Worm (Caenorhabditis elegans) whole organism, L2 larva: Measurements from ENCODE around the gene fbxa-45.
"Not testable (repeated sequence)": the region's sequence is repeated elsewhere in the genome, so short reads cannot be mapped to it uniquely, and the experiment has no call there.

Experiments
- C34F6.9 ChIP-seq: fragments of 150-350 bp; optimal IDR thresholded peaks from 2 replicates; lab custom pipeline; 2014; ENCODE audit warnings: missing biosample characterization, missing genetic modification characterization
- F13H6.1 ChIP-seq: sonication (generic microtip); optimal IDR thresholded peaks from 2 replicates; lab custom pipeline; 2016; ENCODE audit warnings: missing genetic modification characterization, missing compliant biosample characterization
- R02D3.7 ChIP-seq: fragments of 150-350 bp; optimal IDR thresholded peaks from 2 replicates; lab custom pipeline; 2014; ENCODE audit warnings: missing biosample characterization, missing genetic modification characterization
- ZK546.5 ChIP-seq: sonication (generic microtip); optimal IDR thresholded peaks from 2 replicates; lab custom pipeline; 2017; ENCODE audit warnings: missing biosample characterization, missing genetic modification characterization
- alr-1 ChIP-seq: fragments of 150-350 bp; optimal IDR thresholded peaks from 2 replicates; lab custom pipeline; 2014; ENCODE audit warnings: missing biosample characterization, missing genetic modification characterization
- aly-2 ChIP-seq: fragments of 150-350 bp; optimal IDR thresholded peaks from 2 replicates; lab custom pipeline; 2014; ENCODE audit warnings: missing biosample characterization, missing genetic modification characterization
- ama-1 ChIP-seq: fragments of 150-350 bp; optimal IDR thresholded peaks from 2 replicates; lab custom pipeline; 2018; ENCODE audit warnings: inconsistent platforms
- blmp-1 ChIP-seq: sonication (generic microtip); optimal IDR thresholded peaks from 2 replicates; lab custom pipeline; 2017; ENCODE audit warnings: missing genetic modification characterization, mild to moderate bottlenecking, missing compliant biosample characterization, antibody characterized with exemption, moderate library complexity; ENCODE audit not compliant: insufficient read depth
- crh-2 ChIP-seq: sonication (generic microtip); optimal IDR thresholded peaks from 2 replicates; lab custom pipeline; 2017; ENCODE audit warnings: missing biosample characterization, missing genetic modification characterization
- dmd-4 ChIP-seq: sonication (generic microtip); optimal IDR thresholded peaks from 2 replicates; lab custom pipeline; 2017; ENCODE audit warnings: missing biosample characterization, missing genetic modification characterization
- egl-27 ChIP-seq: sonication (generic microtip); optimal IDR thresholded peaks from 3 replicates; lab custom pipeline; 2017; ENCODE audit warnings: missing biosample characterization, missing genetic modification reagents, missing genetic modification characterization
- elt-1 ChIP-seq: fragments of 150-350 bp; optimal IDR thresholded peaks from 2 replicates; lab custom pipeline; 2014; ENCODE audit warnings: missing biosample characterization, missing genetic modification characterization
- fos-1 ChIP-seq: fragments of 150-350 bp; optimal IDR thresholded peaks from 2 replicates; lab custom pipeline; 2014; ENCODE audit warnings: missing biosample characterization, missing genetic modification characterization
- gmeb-1 ChIP-seq: fragments of 150-350 bp; optimal IDR thresholded peaks from 2 replicates; lab custom pipeline; 2014; ENCODE audit warnings: missing biosample characterization, missing genetic modification characterization
- lin-11 ChIP-seq: fragments of 150-350 bp; sonication (generic microtip); optimal IDR thresholded peaks from 2 replicates; lab custom pipeline; 2014; ENCODE audit warnings: missing biosample characterization, missing genetic modification characterization, inconsistent platforms, mixed read lengths
- lin-13 ChIP-seq: fragments of 150-350 bp; optimal IDR thresholded peaks from 2 replicates; lab custom pipeline; 2014; ENCODE audit warnings: missing biosample characterization, missing genetic modification reagents, missing genetic modification characterization
- lin-39 ChIP-seq: fragments of 150-350 bp; optimal IDR thresholded peaks from 2 replicates; lab custom pipeline; 2014; ENCODE audit warnings: missing biosample characterization, missing genetic modification reagents, missing genetic modification characterization
- mab-5 ChIP-seq: fragments of 150-350 bp; optimal IDR thresholded peaks from 2 replicates; lab custom pipeline; 2014; ENCODE audit warnings: missing biosample characterization, missing genetic modification characterization
- mbf-1 ChIP-seq: sonication (generic microtip); optimal IDR thresholded peaks from 2 replicates; lab custom pipeline; 2017; ENCODE audit warnings: missing biosample characterization, missing genetic modification characterization
- mdl-1 ChIP-seq, 2 experiments: fragments of 150-350 bp in 1 of 2; sonication (generic microtip) in 1 of 2; optimal IDR thresholded peaks; 2 replicates each; lab custom pipeline; 2017; ENCODE audit warnings: missing biosample characterization in 2 of 2, missing genetic modification characterization in 2 of 2
- nhr-11 ChIP-seq: fragments of 150-350 bp; optimal IDR thresholded peaks from 2 replicates; lab custom pipeline; 2014; ENCODE audit warnings: missing biosample characterization, missing genetic modification characterization
- nhr-12 ChIP-seq: fragments of 150-350 bp; optimal IDR thresholded peaks from 2 replicates; lab custom pipeline; 2014; ENCODE audit warnings: missing biosample characterization, missing genetic modification characterization
- nhr-129 ChIP-seq: fragments of 150-350 bp; optimal IDR thresholded peaks from 2 replicates; lab custom pipeline; 2014; ENCODE audit warnings: missing biosample characterization, missing genetic modification characterization
- nhr-21 ChIP-seq: fragments of 150-350 bp; optimal IDR thresholded peaks from 2 replicates; lab custom pipeline; 2014; ENCODE audit warnings: missing biosample characterization, missing genetic modification characterization
- nhr-237 ChIP-seq: fragments of 150-350 bp; optimal IDR thresholded peaks from 2 replicates; lab custom pipeline; 2014; ENCODE audit warnings: missing biosample characterization, missing genetic modification characterization
- nhr-25 ChIP-seq: fragments of 150-350 bp; sonication (generic microtip); optimal IDR thresholded peaks from 3 replicates; lab custom pipeline; 2014; ENCODE audit warnings: missing biosample characterization, missing genetic modification characterization
- peb-1 ChIP-seq: fragments of 150-350 bp; optimal IDR thresholded peaks from 2 replicates; lab custom pipeline; 2014; ENCODE audit warnings: missing biosample characterization, missing genetic modification characterization
- sem-4 ChIP-seq: fragments of 150-350 bp; optimal IDR thresholded peaks from 2 replicates; lab custom pipeline; 2014; ENCODE audit warnings: missing biosample characterization, missing genetic modification reagents, missing genetic modification characterization
- skn-1 ChIP-seq: sonication (generic microtip); optimal IDR thresholded peaks from 2 replicates; lab custom pipeline; 2017; ENCODE audit warnings: missing biosample characterization, missing genetic modification characterization
- sma-3 ChIP-seq: sonication (generic microtip); optimal IDR thresholded peaks from 2 replicates; lab custom pipeline; 2016; ENCODE audit warnings: missing genetic modification reagents, missing genetic modification characterization, missing compliant biosample characterization
- snpc-4 ChIP-seq: fragments of 150-350 bp; optimal IDR thresholded peaks from 2 replicates; lab custom pipeline; 2014; ENCODE audit warnings: missing biosample characterization, missing genetic modification characterization
- unc-39 ChIP-seq: fragments of 150-350 bp; optimal IDR thresholded peaks from 2 replicates; lab custom pipeline; 2014; ENCODE audit warnings: missing biosample characterization, missing genetic modification characterization
- unc-62 ChIP-seq: fragments of 150-350 bp; optimal IDR thresholded peaks from 2 replicates; lab custom pipeline; 2014; ENCODE audit warnings: missing biosample characterization, missing genetic modification reagents, missing genetic modification characterization
- zag-1 ChIP-seq: fragments of 150-350 bp; optimal IDR thresholded peaks from 2 replicates; lab custom pipeline; 2014; ENCODE audit warnings: missing biosample characterization, missing genetic modification characterization
- ztf-1 ChIP-seq: fragments of 200-800 bp; sonication (Bioruptor generic); conservative IDR thresholded peaks from 2 replicates; pipeline ENCODE4 v1.3.6; 2022; ENCODE audit warnings: missing genetic modification characterization, missing compliant biosample characterization
- ztf-11 ChIP-seq: sonication (generic microtip); optimal IDR thresholded peaks from 2 replicates; lab custom pipeline; 2017; ENCODE audit warnings: missing biosample characterization, missing genetic modification characterization
- ztf-4 ChIP-seq: fragments of 150-350 bp; optimal IDR thresholded peaks from 2 replicates; lab custom pipeline; 2014; ENCODE audit warnings: missing biosample characterization, missing genetic modification characterization

Gene fbxa-45

DNA sequence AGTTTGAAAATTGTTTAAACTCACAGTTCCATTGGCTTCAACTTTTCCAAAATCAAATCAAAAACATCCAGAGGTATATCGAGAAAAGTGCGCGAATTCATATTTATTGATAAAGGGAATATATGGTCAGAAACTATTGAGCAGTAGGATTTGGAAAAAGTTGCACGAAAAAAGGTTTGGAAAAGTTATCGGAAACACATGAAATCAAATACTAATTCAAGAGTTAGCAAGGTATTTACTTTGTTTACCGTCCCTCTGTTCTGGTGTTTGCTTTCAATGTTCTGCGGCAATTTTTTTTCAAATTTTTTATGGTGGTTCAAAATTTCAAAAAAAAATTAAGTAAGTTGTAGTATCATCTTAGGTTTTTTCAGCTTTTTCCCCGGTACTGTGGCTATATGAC is at the start of gene fbxa-45:
TSS of gene fbxa-45 (minus strand) at position 101 of the 400 bp plus-strand sequence.
- no peak for TF ChIP-seq peb-1 (tag; lab: Kevin White, UChicago)
- TF ChIP-seq unc-62, result no peak
- TF ChIP-seq mdl-1 (tag; optimal IDR thresholded peaks at IDR 0.05; lab: Kevin White, UChicago), result no peak
- TF ChIP-seq ama-1, result no peak
- TF ChIP-seq mbf-1 (tag; lab: Kevin White, UChicago), result no peak
- TF ChIP-seq ztf-1, result no peak
- no peak for TF ChIP-seq aly-2
- no peak for TF ChIP-seq nhr-237 (tag; lab: Kevin White, UChicago)
- TF ChIP-seq unc-39 (tag; lab: Kevin White, UChicago), result no peak
- TF ChIP-seq ztf-11, result no peak
- TF ChIP-seq nhr-25 (tag; lab: Kevin White, UChicago), result no peak
- no peak for TF ChIP-seq R02D3.7 (tag; lab: Kevin White, UChicago)
- no peak for TF ChIP-seq elt-1
- TF ChIP-seq nhr-12 (tag; lab: Kevin White, UChicago), result no peak
- no peak for TF ChIP-seq nhr-21 (tag; lab: Kevin White, UChicago)
- TF ChIP-seq alr-1 (tag; lab: Kevin White, UChicago), result no peak
- TF ChIP-seq gmeb-1 (tag; lab: Kevin White, UChicago), result no peak
- TF ChIP-seq sma-3 (GFP tag; lab: Kevin White, UChicago), result no peak
- TF ChIP-seq C34F6.9 (tag; lab: Kevin White, UChicago), result no peak

ce11 chrV:16948011-16948410 is 48.8 kb upstream of the fbxa-45 start, which contains the start of gene fbxa-112:
fbxa-112 (minus strand) TSS chrV:16948111.
- not testable (repeated sequence) for TF ChIP-seq lin-13 (GFP tag; lab: Kevin White, UChicago); nhr-21 (tag; lab: Kevin White, UChicago); egl-27 (tag; lab: Kevin White, UChicago)
- TF ChIP-seq, all 48 proteins: peak for 0; not testable (repeated sequence) for 48

DNA sequence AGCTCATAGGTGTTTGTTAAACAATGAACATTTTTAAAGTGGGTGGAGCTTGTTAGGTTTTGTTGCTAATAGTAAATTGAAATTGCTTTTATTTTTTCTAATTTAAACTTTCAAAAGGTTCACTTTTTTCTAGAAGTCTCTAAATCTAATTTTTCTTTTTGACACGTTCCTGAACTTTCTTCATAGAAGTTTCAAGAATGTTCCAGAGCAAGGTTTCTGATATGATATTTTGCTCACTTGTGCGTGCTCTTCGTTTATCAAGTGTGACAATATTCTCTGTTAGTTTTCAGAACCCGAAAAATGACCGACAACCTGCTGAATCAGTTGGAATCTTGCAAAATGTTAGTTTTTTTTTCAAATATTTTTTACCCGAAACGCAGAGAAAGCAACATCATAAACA is 39.5 kb upstream of the fbxa-45 start, which contains the start of gene fbxa-148:
TSS of gene fbxa-148 (plus strand) at position 301 of the 400 bp plus-strand sequence.
- TF ChIP-seq nhr-12 (tag; lab: Kevin White, UChicago); sem-4; dmd-4 (tag; lab: Kevin White, UChicago): not testable (repeated sequence)
- TF ChIP-seq, all 48 proteins: peak for 0; not testable (repeated sequence) for 48

- TF ChIP-seq nhr-237 (tag; lab: Kevin White, UChicago) (no peak), zag-1 (tag; lab: Kevin White, UChicago) (no peak)
Measured at ce11 chrV:16927345-16927744, 28.1 kb upstream of the fbxa-45 start, which contains the start of gene Y102A5C.36. Y102A5C.36 (minus strand) TSS chrV:16927445.

- TF ChIP-seq ztf-1 (no peak), skn-1 (tag; lab: Kevin White, UChicago) (no peak), lin-11 (tag; lab: Kevin White, UChicago) (no peak), nhr-11 (tag; lab: Kevin White, UChicago) (no peak), crh-2 (tag; lab: Kevin White, UChicago) (no peak), mab-5 (tag; lab: Kevin White, UChicago) (no peak), lin-13 (GFP tag; lab: Kevin White, UChicago) (no peak), ztf-4 (tag; lab: Kevin White, UChicago) (no peak), fos-1 (tag; lab: Kevin White, UChicago) (no peak), sem-4 (no peak), nhr-25 (tag; lab: Kevin White, UChicago) (no peak), nhr-129 (tag; lab: Kevin White, UChicago) (no peak), peb-1 (tag; lab: Kevin White, UChicago) (no peak)
Measured at ce11 chrV:16921952-16922351, 22.7 kb upstream of the fbxa-45 start, which contains the start of gene Y102A5C.4. Y102A5C.4 (plus strand) TSS chrV:16922252.

- TF ChIP-seq ztf-1 (no peak), egl-27 (tag; lab: Kevin White, UChicago) (no peak), ama-1 (no peak), ZK546.5 (tag; lab: Kevin White, UChicago) (no peak), nhr-25 (tag; lab: Kevin White, UChicago) (no peak), unc-39 (tag; lab: Kevin White, UChicago) (no peak), ztf-4 (tag; lab: Kevin White, UChicago) (no peak), lin-11 (tag; lab: Kevin White, UChicago) (no peak), lin-39 (no peak), blmp-1 (no peak), sem-4 (no peak), F13H6.1 (no peak), mab-5 (tag; lab: Kevin White, UChicago) (no peak), snpc-4 (tag; lab: Kevin White, UChicago) (no peak), C34F6.9 (tag; lab: Kevin White, UChicago) (no peak)
Measured at ce11 chrV:16919675-16920074, 20.4 kb upstream of the fbxa-45 start.
